Fruit fly (Drosophila melanogaster) S2 (cell line): ENCODE results near the gene bun.

Source experiments
- CG8478 ChIP-seq: fragments of >200 bp; optimal IDR thresholded peaks from 2 replicates; lab custom pipeline; 2018
- CTCF ChIP-seq, 2 experiments: fragments of >200 bp; optimal IDR thresholded peaks; 2 replicates each; lab custom pipeline; 2018

The bun gene

dm6 chr2L:12521527-12522292 is 24.7 kb downstream of the bun start:
- no peak for TF ChIP-seq CTCF (optimal IDR thresholded peaks at IDR 0.05; lab: Kevin White, UChicago)
- no peak for TF ChIP-seq CG8478

dm6 chr2L:12520780-12521526 is 25.5 kb downstream of the bun start:
- TF ChIP-seq CG8478 (no peak), CTCF (optimal IDR thresholded peaks at IDR 0.05; lab: Kevin White, UChicago) (no peak)

DNA sequence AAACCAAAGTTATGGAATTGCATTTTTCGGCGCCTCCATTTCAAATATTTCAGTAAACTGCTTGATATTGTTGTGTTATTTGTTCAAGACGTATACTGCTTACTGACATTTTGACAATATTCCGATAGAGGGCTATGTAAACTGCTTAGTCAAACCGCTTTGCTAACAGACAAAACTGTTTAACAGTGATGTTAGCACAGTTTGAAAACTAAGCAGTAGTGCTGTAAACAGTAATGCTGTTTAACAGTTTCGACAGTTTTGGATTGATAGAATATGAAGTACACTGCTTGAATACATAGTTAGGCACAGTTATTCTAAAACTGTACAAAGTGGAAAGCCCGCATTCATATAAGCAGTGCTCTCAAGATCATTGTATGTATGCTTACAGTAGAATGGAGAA is 26.2 kb downstream of the bun start:
- TF ChIP-seq CTCF (optimal IDR thresholded peaks at IDR 0.05; lab: Kevin White, UChicago) (peak; percentile 97 to 98), CG8478 (no peak)

- no peak for TF ChIP-seq CG8478
These were observed 27.2 kb downstream of the bun start for dm6 chr2L:12519216-12519615.

- no peak for TF ChIP-seq CTCF (optimal IDR thresholded peaks at IDR 0.05; lab: Kevin White, UChicago)
- no peak for TF ChIP-seq CG8478
These were observed 32.5 kb downstream of the bun start for dm6 chr2L:12513866-12514361.

DNA sequence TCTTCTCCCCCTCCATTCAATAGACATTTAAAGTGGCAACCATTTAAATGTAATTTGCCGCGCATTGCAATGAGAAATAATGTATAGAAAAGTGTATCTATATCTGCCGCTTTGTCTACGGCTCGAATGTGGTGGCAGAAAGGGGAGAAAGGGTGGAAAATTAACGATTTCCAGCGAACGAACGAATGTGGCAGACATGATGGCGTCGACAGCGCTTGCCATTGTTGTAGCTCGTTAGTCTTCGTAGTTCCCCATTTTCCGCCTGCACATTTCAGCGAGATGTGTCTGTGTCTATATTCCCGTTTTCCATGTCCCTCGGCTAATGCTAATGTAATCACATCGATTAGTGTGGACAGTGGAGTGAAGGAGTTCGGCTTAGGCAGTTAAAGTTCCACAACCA is 33.9 kb downstream of the bun start:
- no peak for TF ChIP-seq CTCF (optimal IDR thresholded peaks at IDR 0.05; lab: Kevin White, UChicago)
- no peak for TF ChIP-seq CG8478

DNA sequence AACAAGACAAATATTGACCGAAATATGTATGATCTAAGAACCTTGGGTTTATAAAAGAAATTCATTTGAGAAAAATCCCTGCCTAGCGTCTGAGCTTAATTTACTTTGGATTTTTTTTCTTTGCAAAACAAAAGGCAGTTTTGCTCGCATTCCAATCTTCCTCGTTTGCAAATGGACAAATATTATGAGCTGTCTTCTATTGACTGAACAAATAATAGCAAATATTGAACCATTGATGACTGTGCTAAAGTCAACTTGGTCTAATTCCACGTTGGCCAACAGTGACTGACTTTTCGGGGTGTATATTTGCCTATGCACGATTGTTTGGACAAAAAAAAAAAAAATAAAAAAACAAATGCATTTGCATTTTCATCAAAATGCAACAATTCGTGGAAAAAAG is 37.0 kb downstream of the bun start:
- TF ChIP-seq CG8478 = no peak
- TF ChIP-seq CTCF (optimal IDR thresholded peaks at IDR 0.05; lab: Kevin White, UChicago) = no peak

dm6 chr2L:12508678-12509077 is 37.7 kb downstream of the bun start:
- TF ChIP-seq CTCF (optimal IDR thresholded peaks at IDR 0.05; lab: Kevin White, UChicago) (no peak), CG8478 (no peak)

- TF ChIP-seq CG8478 (no peak), CTCF (optimal IDR thresholded peaks at IDR 0.05; lab: Kevin White, UChicago) (no peak)
These were observed 38.3 kb downstream of the bun start for dm6 chr2L:12508054-12508577.

DNA sequence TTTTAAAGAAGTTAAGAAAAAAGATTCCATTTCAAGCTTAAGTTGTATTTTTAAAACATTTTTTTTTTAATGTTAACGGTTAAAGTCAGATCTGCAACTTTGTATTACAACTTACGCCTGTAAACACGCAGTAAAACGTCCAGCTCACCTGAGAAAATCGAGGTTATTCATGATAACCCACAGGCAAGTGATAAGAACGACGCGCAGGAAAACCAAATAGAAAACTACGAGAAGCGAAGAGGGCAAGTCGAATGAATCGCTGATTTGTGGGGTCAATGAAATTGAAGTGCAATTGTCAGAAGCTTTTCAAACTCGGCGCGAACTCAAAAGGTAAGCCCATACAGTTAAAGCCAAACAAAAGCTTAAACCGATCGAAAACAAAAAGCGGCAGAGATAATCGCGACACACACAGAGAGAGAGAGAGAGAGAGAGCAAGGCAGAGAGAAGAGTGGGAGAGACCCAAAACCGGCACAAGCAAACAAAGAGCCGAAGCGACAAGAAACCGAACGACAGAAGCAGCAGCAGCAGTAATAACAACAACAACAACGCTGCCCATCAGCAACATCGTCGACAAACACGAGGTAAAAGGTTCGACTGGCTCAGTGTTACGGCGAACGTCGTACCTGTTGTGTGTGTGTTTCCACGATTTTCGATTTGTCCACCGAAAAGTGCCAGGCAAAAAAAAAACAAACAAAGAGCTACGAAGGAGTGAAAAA is 38.9 kb downstream of the bun start, which contains the start of gene CG43051:
Gene CG43051 (plus strand): TSS at position 602 of the 716 bp plus-strand sequence.
- TF ChIP-seq CTCF (optimal IDR thresholded peaks at IDR 0.05; lab: Kevin White, UChicago) = no peak
- no peak for TF ChIP-seq CG8478

DNA sequence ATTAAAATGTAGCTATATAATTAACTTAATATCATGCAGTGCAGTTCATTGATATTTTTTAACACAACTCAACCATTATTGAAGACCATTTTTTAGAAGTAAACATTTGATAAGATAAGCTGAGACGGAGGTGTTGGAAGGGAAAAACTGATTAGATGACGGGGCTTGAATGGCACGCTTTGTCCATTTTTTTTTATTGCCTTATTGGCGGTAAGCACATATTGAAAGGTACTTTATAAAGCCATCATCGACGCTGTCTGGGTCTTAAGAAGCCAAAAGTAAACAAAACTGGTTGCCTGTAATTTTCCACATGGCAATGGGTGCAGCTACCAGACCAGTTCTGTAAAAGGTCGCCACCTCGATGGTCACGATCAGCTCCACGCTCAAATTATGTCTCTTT is 39.7 kb downstream of the bun start:
- TF ChIP-seq CTCF (optimal IDR thresholded peaks at IDR 0.05; lab: Kevin White, UChicago) = no peak
- no peak for TF ChIP-seq CG8478

DNA sequence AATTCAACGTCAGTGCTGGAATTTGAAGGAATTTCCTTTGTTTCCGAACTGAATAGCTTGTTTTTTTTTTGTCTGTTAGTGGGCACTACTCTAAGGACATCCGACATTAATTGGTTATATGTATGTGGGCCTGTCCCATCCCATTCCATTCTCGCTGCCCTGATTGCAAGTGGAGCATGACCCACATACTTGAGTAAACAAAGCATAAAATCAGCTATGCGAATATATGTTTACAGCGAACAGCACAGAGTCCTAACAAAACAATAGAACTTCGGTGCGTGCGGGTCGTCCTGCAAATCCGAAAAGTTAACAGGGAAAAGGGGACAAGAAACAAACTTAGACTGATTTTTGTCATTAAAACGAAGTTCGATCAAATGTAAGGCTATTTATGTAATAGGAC is 40.7 kb downstream of the bun start:
- TF ChIP-seq CG8478 (no peak), CTCF (optimal IDR thresholded peaks at IDR 0.05; lab: Kevin White, UChicago) (no peak)

- no peak for TF ChIP-seq CG8478
- TF ChIP-seq CTCF (optimal IDR thresholded peaks at IDR 0.05; lab: Kevin White, UChicago) = no peak
These were observed 41.4 kb downstream of the bun start for dm6 chr2L:12504886-12505450.

dm6 chr2L:12504006-12504885 is 42.2 kb downstream of the bun start:
- TF ChIP-seq CG8478 (no peak), CTCF (optimal IDR thresholded peaks at IDR 0.05; lab: Kevin White, UChicago) (no peak)
